Fruit fly (Drosophila melanogaster) whole organism, embryonic: ENCODE data around the gene mei-P26.

ENCODE experiments used
- CG10543 ChIP-seq: fragments of 200-800 bp; sonication (Bioruptor generic); optimal IDR thresholded peaks from 3 replicates; lab custom pipeline; 2017; ENCODE audit warnings: missing biosample characterization, mild to moderate bottlenecking, missing genetic modification characterization, moderate library complexity
- CG10979 ChIP-seq: fragments of 200-800 bp; sonication (Bioruptor generic); optimal IDR thresholded peaks from 2 replicates; lab custom pipeline; 2018; ENCODE audit warnings: missing biosample characterization, mild to moderate bottlenecking, missing genetic modification characterization, moderate library complexity
- CG12155 ChIP-seq: fragments of 200-800 bp; sonication (Bioruptor generic); optimal IDR thresholded peaks from 3 replicates; lab custom pipeline; 2016; ENCODE audit warnings: missing biosample characterization, missing genetic modification characterization
- CG12769 ChIP-seq: fragments of 200-800 bp; sonication (Bioruptor generic); optimal IDR thresholded peaks from 2 replicates; lab custom pipeline; 2019; ENCODE audit warnings: missing biosample characterization, mild to moderate bottlenecking, missing genetic modification characterization, moderate library complexity
- CG14014 ChIP-seq: fragments of 200-800 bp; sonication (Bioruptor generic); IDR thresholded peaks from 2 replicates; pipeline ENCODE4 v1.3.6; 2022; ENCODE audit warnings: missing biosample characterization, missing genetic modification characterization
- CG15479 ChIP-seq: fragments of 200-800 bp; sonication (Bioruptor generic); optimal IDR thresholded peaks from 3 replicates; lab custom pipeline; 2019; ENCODE audit warnings: missing biosample characterization, mild to moderate bottlenecking, missing genetic modification characterization, moderate library complexity
- CG1603 ChIP-seq: fragments of 200-800 bp; sonication (Bioruptor generic); optimal IDR thresholded peaks from 2 replicates; lab custom pipeline; 2019; ENCODE audit warnings: missing biosample characterization, mild to moderate bottlenecking, missing genetic modification characterization, moderate library complexity
- CG18599 ChIP-seq: fragments of 200-800 bp; sonication (Bioruptor generic); optimal IDR thresholded peaks from 3 replicates; lab custom pipeline; 2017; ENCODE audit warnings: missing biosample characterization, missing genetic modification characterization, mild to moderate bottlenecking, moderate library complexity, missing genetic modification reagents
- CG2678 ChIP-seq: fragments of 200-800 bp; sonication (Bioruptor generic); optimal IDR thresholded peaks from 3 replicates; lab custom pipeline; 2019; ENCODE audit warnings: missing biosample characterization, mild to moderate bottlenecking, missing genetic modification characterization, moderate library complexity
- CG31441 ChIP-seq: fragments of 200-800 bp; sonication (Bioruptor generic); IDR thresholded peaks from 2 replicates; pipeline ENCODE4 v1.3.6; 2022; ENCODE audit warnings: missing biosample characterization, missing genetic modification characterization
- CG33213 ChIP-seq: fragments of 200-800 bp; sonication (Bioruptor generic); optimal IDR thresholded peaks from 3 replicates; lab custom pipeline; 2016; ENCODE audit warnings: missing biosample characterization, missing genetic modification characterization
- CG33557 ChIP-seq: fragments of 200-800 bp; sonication (Bioruptor generic); optimal IDR thresholded peaks from 2 replicates; lab custom pipeline; 2019; ENCODE audit warnings: missing biosample characterization, mild to moderate bottlenecking, missing genetic modification characterization, moderate library complexity
- CG7556 ChIP-seq: fragments of 200-800 bp; sonication (Bioruptor generic); optimal IDR thresholded peaks from 2 replicates; lab custom pipeline; 2017; ENCODE audit warnings: missing biosample characterization, mild to moderate bottlenecking, missing genetic modification characterization
- Ets65A ChIP-seq: fragments of 200-800 bp; sonication (Bioruptor generic); peaks from one replicate; lab custom pipeline; 2016; ENCODE audit warnings: missing biosample characterization, missing genetic modification characterization
- H15 ChIP-seq: fragments of 200-800 bp; sonication (Bioruptor generic); IDR thresholded peaks from 3 replicates; pipeline ENCODE4 v1.3.6; 2022; ENCODE audit warnings: missing biosample characterization, missing genetic modification characterization
- HLH4C ChIP-seq: fragments of 200-800 bp; sonication (Bioruptor generic); IDR thresholded peaks from 3 replicates; pipeline ENCODE4 v1.3.6; 2022; ENCODE audit warnings: missing biosample characterization, missing genetic modification characterization; ENCODE audit not compliant: partially characterized antibody
- Kr ChIP-seq: fragments of 200-800 bp; sonication (Bioruptor generic); optimal IDR thresholded peaks from 2 replicates; lab custom pipeline; 2017; ENCODE audit warnings: missing biosample characterization, mild to moderate bottlenecking, missing genetic modification characterization
- Med ChIP-seq: fragments of 200-800 bp; sonication (Bioruptor generic); peaks from one replicate; lab custom pipeline; 2016; ENCODE audit warnings: missing biosample characterization, missing genetic modification characterization, mild to moderate bottlenecking, inconsistent platforms, moderate library complexity
- Nf-YA ChIP-seq: fragments of 200-800 bp; sonication (Bioruptor generic); IDR thresholded peaks from 2 replicates; pipeline ENCODE4 v1.3.6; 2022; ENCODE audit warnings: missing biosample characterization, missing genetic modification characterization
- Nf-YB ChIP-seq: fragments of 200-800 bp; sonication (Bioruptor generic); optimal IDR thresholded peaks from 3 replicates; lab custom pipeline; 2019; ENCODE audit warnings: missing biosample characterization, mild to moderate bottlenecking, missing genetic modification characterization, moderate library complexity
- Nf-YC ChIP-seq: fragments of 200-800 bp; optimal IDR thresholded peaks from 3 replicates; lab custom pipeline; 2019; ENCODE audit warnings: missing biosample characterization, mild to moderate bottlenecking, missing genetic modification characterization, moderate library complexity
- NfI ChIP-seq: fragments of 200-800 bp; sonication (Bioruptor generic); optimal IDR thresholded peaks from 3 replicates; lab custom pipeline; 2018; ENCODE audit warnings: missing biosample characterization, mild to moderate bottlenecking, missing genetic modification characterization, moderate library complexity
- Pdp1 ChIP-seq, 2 experiments: fragments of 200-800 bp; sonication (Bioruptor generic); optimal IDR thresholded peaks; 3 replicates each; lab custom pipeline; 2016; ENCODE audit warnings: missing biosample characterization in 2 of 2, missing genetic modification characterization in 2 of 2, mild to moderate bottlenecking in 1 of 2, moderate library complexity in 1 of 2
- Sry-δ ChIP-seq: fragments of 200-800 bp; sonication (Bioruptor generic); optimal IDR thresholded peaks from 2 replicates; lab custom pipeline; 2016; ENCODE audit warnings: missing biosample characterization, missing genetic modification characterization
- Xrp1 ChIP-seq: fragments of 200-800 bp; sonication (Bioruptor generic); IDR thresholded peaks from 2 replicates; pipeline ENCODE4 v1.3.6; 2022; ENCODE audit warnings: missing biosample characterization, missing genetic modification characterization
- abd-A ChIP-seq: fragments of 200-800 bp; sonication (Bioruptor generic); optimal IDR thresholded peaks from 3 replicates; lab custom pipeline; 2019; ENCODE audit warnings: missing biosample characterization, mild to moderate bottlenecking, missing genetic modification characterization, moderate library complexity
- btn ChIP-seq: fragments of 200-800 bp; sonication (Bioruptor generic); optimal IDR thresholded peaks from 2 replicates; lab custom pipeline; 2016; ENCODE audit warnings: missing biosample characterization, missing genetic modification characterization
- cato ChIP-seq: fragments of 200-800 bp; sonication (Bioruptor generic); optimal IDR thresholded peaks from 2 replicates; lab custom pipeline; 2016; ENCODE audit warnings: missing biosample characterization, missing genetic modification characterization, borderline replicate concordance
- crol ChIP-seq: fragments of 200-800 bp; sonication (Bioruptor generic); IDR thresholded peaks from 2 replicates; pipeline ENCODE4 v1.3.6; 2022; ENCODE audit warnings: missing biosample characterization, missing genetic modification characterization
- da ChIP-seq: fragments of 200-800 bp; sonication (Bioruptor generic); optimal IDR thresholded peaks from 2 replicates; lab custom pipeline; 2016; ENCODE audit warnings: missing biosample characterization, missing genetic modification characterization
- fd102C ChIP-seq: fragments of 200-800 bp; sonication (Bioruptor generic); optimal IDR thresholded peaks from 2 replicates; lab custom pipeline; 2018; ENCODE audit warnings: missing biosample characterization, mild to moderate bottlenecking, missing genetic modification characterization, moderate library complexity
- gro ChIP-seq: fragments of 200-800 bp; sonication (Bioruptor generic); optimal IDR thresholded peaks from 2 replicates; lab custom pipeline; 2016; ENCODE audit warnings: missing biosample characterization, missing genetic modification characterization
- ken ChIP-seq: fragments of 200-800 bp; sonication (Bioruptor generic); IDR thresholded peaks from 3 replicates; pipeline ENCODE4 v1.3.6; 2022; ENCODE audit warnings: missing biosample characterization, missing genetic modification characterization
- klu ChIP-seq: fragments of 200-800 bp; sonication (Bioruptor generic); IDR thresholded peaks from 2 replicates; pipeline ENCODE4 v1.3.6; 2022; ENCODE audit warnings: missing biosample characterization, missing genetic modification characterization
- lab ChIP-seq: fragments of 200-800 bp; sonication (Bioruptor generic); optimal IDR thresholded peaks from 3 replicates; lab custom pipeline; 2017; ENCODE audit warnings: missing biosample characterization, missing genetic modification characterization, mild to moderate bottlenecking, moderate library complexity, missing genetic modification reagents
- lilli ChIP-seq: fragments of 200-800 bp; sonication (Bioruptor generic); optimal IDR thresholded peaks from 3 replicates; lab custom pipeline; 2016; ENCODE audit warnings: missing biosample characterization, missing genetic modification characterization
- pros ChIP-seq: fragments of 200-800 bp; sonication (Bioruptor generic); optimal IDR thresholded peaks from 3 replicates; lab custom pipeline; 2019; ENCODE audit warnings: missing biosample characterization, mild to moderate bottlenecking, missing genetic modification characterization, moderate library complexity
- pum ChIP-seq: fragments of 200-800 bp; sonication (Bioruptor generic); optimal IDR thresholded peaks from 2 replicates; lab custom pipeline; 2016; ENCODE audit warnings: missing biosample characterization, missing genetic modification characterization
- repo ChIP-seq: fragments of 200-800 bp; sonication (Bioruptor generic); optimal IDR thresholded peaks from 2 replicates; lab custom pipeline; 2016; ENCODE audit warnings: missing biosample characterization, missing genetic modification characterization
- row ChIP-seq: fragments of 200-800 bp; sonication (Bioruptor generic); IDR thresholded peaks from 3 replicates; pipeline ENCODE4 v1.3.6; 2022; ENCODE audit warnings: missing biosample characterization, missing genetic modification characterization
- sd ChIP-seq: fragments of 200-800 bp; sonication (Bioruptor generic); optimal IDR thresholded peaks from 3 replicates; lab custom pipeline; 2018; ENCODE audit warnings: missing biosample characterization, mild to moderate bottlenecking, missing genetic modification characterization, moderate library complexity
- sisA ChIP-seq: fragments of 200-800 bp; sonication (Bioruptor generic); IDR thresholded peaks from 2 replicates; pipeline ENCODE4 v1.3.6; 2022; ENCODE audit warnings: missing biosample characterization, missing genetic modification characterization
- sob ChIP-seq: fragments of 200-800 bp; sonication (Bioruptor generic); IDR thresholded peaks from 2 replicates; pipeline ENCODE4 v1.3.6; 2022; ENCODE audit warnings: missing biosample characterization, missing genetic modification characterization
- stc ChIP-seq: fragments of 200-800 bp; sonication (Bioruptor generic); IDR thresholded peaks from 2 replicates; pipeline ENCODE4 v1.3.6; 2022; ENCODE audit warnings: missing biosample characterization, missing genetic modification characterization
- tin ChIP-seq: fragments of 200-800 bp; sonication (Bioruptor generic); optimal IDR thresholded peaks from 3 replicates; lab custom pipeline; 2016; ENCODE audit warnings: missing biosample characterization, missing genetic modification characterization
- twi ChIP-seq: fragments of 200-800 bp; optimal IDR thresholded peaks from 2 replicates; lab custom pipeline; 2019; ENCODE audit warnings: missing biosample characterization, mild to moderate bottlenecking, missing genetic modification characterization, moderate library complexity
- zf30C ChIP-seq: fragments of 200-800 bp; sonication (Bioruptor generic); optimal IDR thresholded peaks from 3 replicates; lab custom pipeline; 2018; ENCODE audit warnings: missing biosample characterization, mild to moderate bottlenecking, missing genetic modification characterization

Gene mei-P26

DNA sequence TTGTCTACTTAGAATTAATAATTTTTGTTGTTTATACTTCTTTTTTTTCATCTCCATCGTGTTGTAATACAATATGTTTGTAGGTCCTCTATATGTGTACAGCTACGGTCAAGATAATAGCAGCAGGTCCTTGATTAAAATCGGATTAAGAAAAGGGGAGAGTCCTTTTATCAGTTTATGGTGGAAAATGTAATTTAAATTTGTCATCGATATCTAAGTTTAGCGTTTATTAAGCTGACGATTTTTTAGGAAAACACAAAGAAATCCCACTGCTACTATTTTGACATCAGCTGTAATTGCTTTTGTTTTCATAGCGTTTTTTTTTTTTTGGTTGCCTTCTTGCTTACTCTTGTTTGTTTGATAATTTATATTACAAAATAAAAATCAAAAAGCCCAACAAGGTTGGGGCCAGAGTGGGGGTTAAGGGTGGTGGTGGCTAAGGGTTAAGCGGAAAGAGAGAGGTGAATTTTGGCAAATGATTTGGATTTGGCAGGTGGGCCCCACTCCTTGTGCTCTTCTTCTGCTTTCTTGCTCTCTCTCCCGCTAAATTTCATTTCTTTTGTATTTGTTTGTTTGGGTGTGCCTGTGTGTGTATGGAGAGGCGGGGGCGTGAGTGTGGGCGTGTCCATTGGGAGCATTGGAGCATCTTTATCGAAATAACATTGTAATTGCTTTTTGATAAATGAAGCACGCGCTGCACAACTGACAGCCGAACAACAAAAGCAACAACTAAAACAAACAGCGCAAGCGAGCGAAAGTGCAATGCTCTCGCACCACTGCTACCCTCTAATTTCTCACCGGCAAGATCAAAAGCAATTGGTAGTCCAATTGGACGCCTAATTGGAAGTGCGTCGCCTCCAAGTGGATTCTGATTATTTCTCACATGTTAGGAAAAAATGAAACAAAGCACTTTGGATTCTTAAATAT is 42.0 kb upstream of the mei-P26 start (continued):
- TF ChIP-seq Nf-YC (tag; lab: Kevin White, UChicago): no peak
- no peak for TF ChIP-seq cato
- no peak for TF ChIP-seq CG12155 (GFP tag; lab: Kevin White, UChicago)
- no peak for TF ChIP-seq H15
- TF ChIP-seq pum: no peak
- no peak for TF ChIP-seq repo (GFP tag; lab: Kevin White, UChicago)
- TF ChIP-seq zf30C: no peak

DNA sequence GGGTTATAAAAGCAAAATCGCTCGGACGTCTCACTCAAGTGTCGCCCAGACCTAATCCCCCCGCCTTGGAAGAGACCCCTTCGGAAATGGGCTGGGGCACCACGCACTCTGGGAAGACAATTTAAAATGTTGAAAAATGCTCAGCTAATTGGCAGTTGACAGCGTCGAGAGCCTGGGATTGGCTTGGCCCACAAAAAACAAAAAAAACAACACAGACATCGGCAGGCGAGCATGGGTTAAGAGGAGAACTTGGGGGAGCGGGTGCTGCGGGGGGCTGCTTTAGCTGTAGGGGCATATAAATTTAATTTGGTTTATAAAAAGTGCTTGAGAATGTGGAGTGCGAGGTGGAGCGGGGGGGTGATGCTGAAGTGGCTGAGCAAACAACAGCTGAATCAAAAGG is 40.6 kb upstream of the mei-P26 start:
- no peak for TF ChIP-seq CG10979 (tag; lab: Kevin White, UChicago)
- TF ChIP-seq twi (tag; lab: Kevin White, UChicago): no peak
- TF ChIP-seq NfI (GFP tag; lab: Kevin White, UChicago): no peak
- TF ChIP-seq CG7556 (GFP tag; lab: Kevin White, UChicago): no peak
- TF ChIP-seq crol (GFP tag; lab: Robert Waterston, UW): peak; percentile 88
- no peak for TF ChIP-seq fd102C (GFP tag; lab: Kevin White, UChicago)
- TF ChIP-seq CG33557 (GFP tag; lab: Kevin White, UChicago): no peak
- TF ChIP-seq btn: no peak
- TF ChIP-seq sob (GFP tag; lab: Robert Waterston, UW): 0 out of 2 replicates have a peak, but pooled peaks have one; percentile 8
- no peak for TF ChIP-seq tin (GFP tag; lab: Kevin White, UChicago)
- TF ChIP-seq klu (GFP tag; lab: Robert Waterston, UW): 0 out of 2 replicates have a peak, but pooled peaks have one; percentile 8
- peak; percentile 51 for TF ChIP-seq CG12769 (tag; lab: Kevin White, UChicago)
- 0 out of 2 replicates have a peak, but pooled peaks have one; percentile 4 for TF ChIP-seq Xrp1 (GFP tag; lab: Robert Waterston, UW)
- TF ChIP-seq Nf-YA (GFP tag; lab: Robert Waterston, UW): no peak
- no peak for TF ChIP-seq ken (GFP tag; lab: Robert Waterston, UW)
- peak; percentile 10 for TF ChIP-seq lab (GFP tag; lab: Kevin White, UChicago)
- no peak for TF ChIP-seq lilli
- no peak for TF ChIP-seq CG33213 (GFP tag; lab: Kevin White, UChicago)
- TF ChIP-seq sd (tag; lab: Kevin White, UChicago): peak; percentile 15
- 0 out of 2 replicates have a peak, but pooled peaks have one; percentile 7 for TF ChIP-seq CG14014 (GFP tag; lab: Robert Waterston, UW)
- peak; percentile 51 for TF ChIP-seq Med (GFP tag; lab: Kevin White, UChicago)
- no peak for TF ChIP-seq CG2678 (tag; lab: Kevin White, UChicago)
- no peak for TF ChIP-seq CG31441 (GFP tag; lab: Robert Waterston, UW)
- TF ChIP-seq abd-A (tag; lab: Kevin White, UChicago): peak; percentile 67
- no peak for TF ChIP-seq Sry-δ (GFP tag; lab: Kevin White, UChicago)
- TF ChIP-seq CG1603 (tag; lab: Kevin White, UChicago): no peak
- TF ChIP-seq CG10543 (GFP tag; lab: Kevin White, UChicago): peak; percentile 16
- no peak for TF ChIP-seq stc
- no peak for TF ChIP-seq gro (GFP tag; lab: Kevin White, UChicago)
- peak; percentile 15 for TF ChIP-seq Nf-YB (GFP tag; lab: Kevin White, UChicago)
- no peak for TF ChIP-seq pros (GFP tag; lab: Kevin White, UChicago)
- TF ChIP-seq da (GFP tag; lab: Kevin White, UChicago): no peak
- no peak for TF ChIP-seq sisA (GFP tag; lab: Robert Waterston, UW)
- no peak for TF ChIP-seq CG15479 (GFP tag; lab: Kevin White, UChicago)
- peak; percentile 22; the same call in 2 of the 3 replicates for TF ChIP-seq row (GFP tag; lab: Robert Waterston, UW)
- TF ChIP-seq cato: no peak
- TF ChIP-seq Ets65A (GFP tag; lab: Kevin White, UChicago): peak; percentile 36
- TF ChIP-seq Kr: no peak
- peak; percentile 14 for TF ChIP-seq CG18599 (GFP tag; lab: Kevin White, UChicago)
- peak in 1 of 2 experiments; percentile 12 for TF ChIP-seq Pdp1 (GFP tag; optimal IDR thresholded peaks at IDR 0.05; lab: Kevin White, UChicago)
- no peak for TF ChIP-seq HLH4C (GFP tag; lab: Robert Waterston, UW)
